Worm (Caenorhabditis elegans): ENCODE results near the gene col-176.

The col-176 gene

DNA sequence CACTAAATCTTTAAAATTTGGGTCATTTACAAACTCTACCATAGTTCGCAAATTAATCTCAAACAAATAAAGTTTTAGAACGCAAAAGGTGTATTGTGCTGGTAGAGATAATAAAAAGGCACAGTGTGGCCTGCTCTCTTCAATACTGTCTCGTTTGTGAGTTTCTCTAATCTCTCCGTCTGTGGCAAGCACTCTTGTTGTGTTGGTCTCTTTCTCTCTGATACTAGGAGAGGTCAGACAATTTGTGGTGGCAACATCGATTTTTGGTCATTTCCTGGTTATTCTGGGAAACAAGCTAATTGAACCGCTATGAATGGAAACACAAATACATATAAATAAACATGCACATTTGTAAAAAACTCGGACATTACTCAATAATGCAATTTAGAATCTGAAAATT, 3.2 kb upstream of the col-176 start, which contains the start of gene ZC373.5 (continued):
- no peak for TF ChIP-seq aly-2 (tag; optimal IDR thresholded peaks at IDR 0.05)
- no peak for TF ChIP-seq efl-1 (optimal IDR thresholded peaks at IDR 0.05)
- TF ChIP-seq efl-1 (GFP tag; optimal IDR thresholded peaks at IDR 0.05 in 1 of 2) = peak in 1 of 2 experiments; percentile 55
- no peak for TF ChIP-seq elt-3 (tag; optimal IDR thresholded peaks at IDR 0.05)
- no peak for TF ChIP-seq unc-30 (tag; optimal IDR thresholded peaks at IDR 0.05)
- TF ChIP-seq irx-1 (tag; optimal IDR thresholded peaks at IDR 0.05) = no peak
- TF ChIP-seq fkh-8 (tag; optimal IDR thresholded peaks at IDR 0.05) = no peak
- TF ChIP-seq nhr-19 (GFP tag; conservative IDR thresholded peaks at IDR 0.05) = no peak
- no peak for TF ChIP-seq F16B12.6 (tag; optimal IDR thresholded peaks at IDR 0.05)
- no peak for TF ChIP-seq ceh-90 (tag; optimal IDR thresholded peaks at IDR 0.05)
- no peak for TF ChIP-seq alr-1 (tag; optimal IDR thresholded peaks at IDR 0.05; ENCODE audit: borderline replicate concordance)
- TF ChIP-seq zag-1 (tag; optimal IDR thresholded peaks at IDR 0.05) = no peak
- no peak for TF ChIP-seq dpl-1 (GFP tag; optimal IDR thresholded peaks at IDR 0.05)
- TF ChIP-seq ceh-82 (tag; optimal IDR thresholded peaks at IDR 0.05) = no peak
- TF ChIP-seq lin-13 (GFP tag; optimal IDR thresholded peaks at IDR 0.05) = no peak
- no peak for TF ChIP-seq ztf-11 (tag; optimal IDR thresholded peaks at IDR 0.05)
- no peak for TF ChIP-seq snpc-4 (tag; optimal IDR thresholded peaks at IDR 0.05)
- TF ChIP-seq sptf-1 (tag; optimal IDR thresholded peaks at IDR 0.05) = no peak
- peak; percentile 56 for TF ChIP-seq nhr-85 (tag)
- no peak for TF ChIP-seq C34B4.2 (tag; optimal IDR thresholded peaks at IDR 0.05)
- TF ChIP-seq pax-3 (tag; optimal IDR thresholded peaks at IDR 0.05) = no peak
- TF ChIP-seq jun-1 (tag; optimal IDR thresholded peaks at IDR 0.05) = no peak
- TF ChIP-seq lin-39 (tag; optimal IDR thresholded peaks at IDR 0.05) = no peak
- TF ChIP-seq efl-3 (GFP tag; optimal IDR thresholded peaks at IDR 0.05) = no peak
- TF ChIP-seq hpl-2 (GFP tag; optimal IDR thresholded peaks at IDR 0.05) = no peak
- TF ChIP-seq C16A3.4 (tag; optimal IDR thresholded peaks at IDR 0.05) = no peak
- TF ChIP-seq Y116A8C.19 (tag; optimal IDR thresholded peaks at IDR 0.05; ENCODE audit: borderline replicate concordance) = no peak
- no peak for TF ChIP-seq hlh-17 (GFP tag; optimal IDR thresholded peaks at IDR 0.05; ENCODE audit: borderline replicate concordance)
- no peak for TF ChIP-seq pqm-1 (tag; optimal IDR thresholded peaks at IDR 0.05)
- TF ChIP-seq nhr-84 (tag; optimal IDR thresholded peaks at IDR 0.05) = no peak
- no peak for TF ChIP-seq egl-27 (tag; optimal IDR thresholded peaks at IDR 0.05)
- peak; percentile 27 for TF ChIP-seq snu-23 (GFP tag; optimal IDR thresholded peaks at IDR 0.05)
- no peak for TF ChIP-seq fos-1 (tag; optimal IDR thresholded peaks at IDR 0.05)
- TF ChIP-seq tbx-2 (tag; optimal IDR thresholded peaks at IDR 0.05) = peak; percentile 7
- TF ChIP-seq nhr-12 (tag; optimal IDR thresholded peaks at IDR 0.05) = no peak
- TF ChIP-seq xbp-1 (tag; optimal IDR thresholded peaks at IDR 0.05) = no peak
- no peak for TF ChIP-seq ceh-8 (GFP tag; optimal IDR thresholded peaks at IDR 0.05)
- no peak for TF ChIP-seq hlh-4 (tag; optimal IDR thresholded peaks at IDR 0.05)

DNA sequence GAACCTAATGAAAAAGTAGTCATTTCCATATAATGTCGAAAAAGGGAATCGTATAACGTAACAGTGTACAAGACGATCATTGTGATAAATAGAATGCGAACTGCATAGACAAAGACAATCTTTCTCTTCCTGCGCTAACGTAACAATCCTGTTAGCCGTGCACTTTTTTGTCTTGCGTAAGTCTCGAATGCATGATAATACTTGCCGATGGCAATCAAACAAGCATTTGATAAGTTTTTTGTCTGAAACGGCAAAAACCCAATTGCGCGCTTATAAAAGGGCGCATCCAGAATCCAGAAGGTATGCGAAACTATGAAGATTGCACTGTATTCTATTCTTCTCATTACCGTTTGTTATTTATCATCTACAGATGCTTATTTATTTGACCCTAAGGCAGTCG, 2.4 kb upstream of the col-176 start, which contains the start of gene dao-4:
Gene dao-4, plus strand, starts transcription at position 301 of the 400 bp plus-strand sequence.
- TF ChIP-seq lin-39 (tag; optimal IDR thresholded peaks at IDR 0.05) (no peak), unc-130 (tag; optimal IDR thresholded peaks at IDR 0.05) (no peak), nhr-20 (tag; optimal IDR thresholded peaks at IDR 0.05) (no peak), fkh-8 (tag; optimal IDR thresholded peaks at IDR 0.05) (no peak)

DNA sequence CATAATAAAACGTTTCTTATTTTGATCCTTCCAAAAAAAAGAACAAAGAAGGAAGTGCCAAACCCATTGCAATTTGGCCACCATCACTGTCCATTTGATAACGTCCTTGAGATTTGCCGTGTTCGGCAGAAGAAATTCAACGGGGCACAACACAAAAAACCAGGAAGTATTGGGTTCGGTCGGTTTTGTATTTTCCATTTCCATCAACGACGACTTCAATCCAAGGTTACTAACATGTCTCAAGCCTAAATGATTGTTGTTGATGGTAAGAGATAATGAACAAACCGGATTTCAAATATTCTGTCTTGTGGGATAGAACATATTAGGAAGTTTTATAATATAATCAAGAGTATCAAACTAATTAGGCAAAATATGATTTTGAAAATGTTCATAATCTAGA, 1.1 kb upstream of the col-176 start:
- TF ChIP-seq jun-1 (tag; optimal IDR thresholded peaks at IDR 0.05) (no peak), Y116A8C.19 (tag; optimal IDR thresholded peaks at IDR 0.05; ENCODE audit: borderline replicate concordance) (no peak), tbx-2 (tag; optimal IDR thresholded peaks at IDR 0.05) (peak; percentile 8), unc-98 (GFP tag; IDR thresholded peaks at IDR 0.05) (no peak), pqm-1 (tag; optimal IDR thresholded peaks at IDR 0.05) (no peak), C34B4.2 (tag; optimal IDR thresholded peaks at IDR 0.05) (no peak), ces-1 (GFP tag; optimal IDR thresholded peaks at IDR 0.05) (no peak), egl-13 (tag; optimal IDR thresholded peaks at IDR 0.05) (no peak), ceh-63 (GFP tag; optimal IDR thresholded peaks at IDR 0.05) (no peak), lin-35 (GFP tag; optimal IDR thresholded peaks at IDR 0.05) (no peak), blmp-1 (tag; optimal IDR thresholded peaks at IDR 0.05) (peak; percentile 50), nhr-85 (tag) (peak; percentile 58)
